Fruit fly (Drosophila melanogaster) whole organism, embryonic: Measurements from ENCODE around the gene CG13365.

ENCODE experiments used
- Atf-2 ChIP-seq: fragments of 200-800 bp; sonication (Bioruptor generic); optimal IDR thresholded peaks from 2 replicates; lab custom pipeline; 2016; ENCODE audit warnings: missing biosample characterization, missing genetic modification characterization
- Blimp-1 ChIP-seq: fragments of 200-800 bp; sonication (Bioruptor generic); optimal IDR thresholded peaks from 3 replicates; lab custom pipeline; 2018; ENCODE audit warnings: missing biosample characterization, missing genetic modification characterization, mild to moderate bottlenecking, moderate library complexity, missing genetic modification reagents
- CG10431 ChIP-seq: fragments of 200-800 bp; sonication (Bioruptor generic); optimal IDR thresholded peaks from 3 replicates; lab custom pipeline; 2018; ENCODE audit warnings: missing biosample characterization, mild to moderate bottlenecking, missing genetic modification characterization
- CG10543 ChIP-seq: fragments of 200-800 bp; sonication (Bioruptor generic); optimal IDR thresholded peaks from 3 replicates; lab custom pipeline; 2017; ENCODE audit warnings: missing biosample characterization, mild to moderate bottlenecking, missing genetic modification characterization, moderate library complexity
- CG11093 ChIP-seq: fragments of 200-800 bp; sonication (Bioruptor generic); IDR thresholded peaks from 3 replicates; pipeline ENCODE4 v1.3.6; 2022; ENCODE audit warnings: missing biosample characterization, missing genetic modification characterization
- CG12155 ChIP-seq: fragments of 200-800 bp; sonication (Bioruptor generic); optimal IDR thresholded peaks from 3 replicates; lab custom pipeline; 2016; ENCODE audit warnings: missing biosample characterization, missing genetic modification characterization
- CG1233 ChIP-seq: fragments of 200-800 bp; sonication (Bioruptor generic); optimal IDR thresholded peaks from 4 replicates; lab custom pipeline; 2018; ENCODE audit warnings: missing biosample characterization, mild to moderate bottlenecking, missing genetic modification characterization
- CG12769 ChIP-seq: fragments of 200-800 bp; sonication (Bioruptor generic); optimal IDR thresholded peaks from 2 replicates; lab custom pipeline; 2019; ENCODE audit warnings: missing biosample characterization, mild to moderate bottlenecking, missing genetic modification characterization, moderate library complexity
- CG15011 ChIP-seq: fragments of 200-800 bp; sonication (Bioruptor generic); optimal IDR thresholded peaks from 3 replicates; lab custom pipeline; 2018; ENCODE audit warnings: missing biosample characterization, mild to moderate bottlenecking, missing genetic modification characterization
- CG1603 ChIP-seq: fragments of 200-800 bp; sonication (Bioruptor generic); optimal IDR thresholded peaks from 2 replicates; lab custom pipeline; 2019; ENCODE audit warnings: missing biosample characterization, mild to moderate bottlenecking, missing genetic modification characterization, moderate library complexity
- CG17359 ChIP-seq: fragments of 200-800 bp; sonication (Bioruptor generic); optimal IDR thresholded peaks from 3 replicates; lab custom pipeline; 2018; ENCODE audit warnings: missing biosample characterization, mild to moderate bottlenecking, missing genetic modification characterization, moderate library complexity
- CG18476 ChIP-seq: fragments of 200-800 bp; sonication (Bioruptor generic); optimal IDR thresholded peaks from 2 replicates; lab custom pipeline; 2016; ENCODE audit warnings: missing biosample characterization, mild to moderate bottlenecking, missing genetic modification characterization
- CG18599 ChIP-seq: fragments of 200-800 bp; sonication (Bioruptor generic); optimal IDR thresholded peaks from 3 replicates; lab custom pipeline; 2017; ENCODE audit warnings: missing biosample characterization, missing genetic modification characterization, mild to moderate bottlenecking, moderate library complexity, missing genetic modification reagents
- CG18764 ChIP-seq: fragments of 200-800 bp; sonication (Bioruptor generic); optimal IDR thresholded peaks from 3 replicates; lab custom pipeline; 2016; ENCODE audit warnings: missing biosample characterization, missing genetic modification characterization
- CG2678 ChIP-seq: fragments of 200-800 bp; sonication (Bioruptor generic); optimal IDR thresholded peaks from 3 replicates; lab custom pipeline; 2019; ENCODE audit warnings: missing biosample characterization, mild to moderate bottlenecking, missing genetic modification characterization, moderate library complexity
- CG31441 ChIP-seq: fragments of 200-800 bp; sonication (Bioruptor generic); IDR thresholded peaks from 2 replicates; pipeline ENCODE4 v1.3.6; 2022; ENCODE audit warnings: missing biosample characterization, missing genetic modification characterization
- CG33213 ChIP-seq: fragments of 200-800 bp; sonication (Bioruptor generic); optimal IDR thresholded peaks from 3 replicates; lab custom pipeline; 2016; ENCODE audit warnings: missing biosample characterization, missing genetic modification characterization
- CG3726 ChIP-seq: fragments of 200-800 bp; sonication (Bioruptor generic); IDR thresholded peaks from 3 replicates; pipeline ENCODE4, ENCODE4 v1.3.6; 2022; ENCODE audit warnings: missing biosample characterization, missing genetic modification characterization
- CG4404 ChIP-seq: fragments of 200-800 bp; sonication (Bioruptor generic); IDR thresholded peaks from 2 replicates; pipeline ENCODE4 v1.3.6; 2022; ENCODE audit warnings: missing biosample characterization, missing genetic modification characterization
- CG5245 ChIP-seq: fragments of 200-800 bp; sonication (Bioruptor generic); optimal IDR thresholded peaks from 3 replicates; lab custom pipeline; 2016; ENCODE audit warnings: missing biosample characterization, missing genetic modification characterization
- CG9437 ChIP-seq: fragments of 200-800 bp; sonication (Bioruptor generic); optimal IDR thresholded peaks from 2 replicates; lab custom pipeline; 2018; ENCODE audit warnings: missing biosample characterization, mild to moderate bottlenecking, missing genetic modification characterization
- CG9609 ChIP-seq: fragments of 200-800 bp; sonication (Bioruptor generic); optimal IDR thresholded peaks from 3 replicates; lab custom pipeline; 2016; ENCODE audit warnings: missing biosample characterization, missing genetic modification characterization
- CHES-1-like ChIP-seq: fragments of 200-800 bp; sonication (Bioruptor generic); optimal IDR thresholded peaks from 2 replicates; lab custom pipeline; 2016; ENCODE audit warnings: missing biosample characterization, missing genetic modification characterization
- D19A ChIP-seq: fragments of 200-800 bp; optimal IDR thresholded peaks from 3 replicates; lab custom pipeline; 2019; ENCODE audit warnings: missing biosample characterization, mild to moderate bottlenecking, missing genetic modification characterization, moderate library complexity
- D19B ChIP-seq: fragments of 200-800 bp; sonication (Bioruptor generic); optimal IDR thresholded peaks from 2 replicates; lab custom pipeline; 2017; ENCODE audit warnings: missing biosample characterization, mild to moderate bottlenecking, missing genetic modification characterization
- Dref ChIP-seq: fragments of 200-800 bp; sonication (Bioruptor generic); IDR thresholded peaks from 2 replicates; pipeline ENCODE4 v1.3.6; 2022; ENCODE audit warnings: missing biosample characterization, missing genetic modification characterization
- Ets65A ChIP-seq: fragments of 200-800 bp; sonication (Bioruptor generic); peaks from one replicate; lab custom pipeline; 2016; ENCODE audit warnings: missing biosample characterization, missing genetic modification characterization
- Hey ChIP-seq: fragments of 200-800 bp; sonication (Bioruptor generic); optimal IDR thresholded peaks from 3 replicates; lab custom pipeline; 2018; ENCODE audit warnings: missing biosample characterization, mild to moderate bottlenecking, missing genetic modification characterization
- Lim3 ChIP-seq: fragments of 200-800 bp; sonication (Bioruptor generic); IDR thresholded peaks from 2 replicates; pipeline ENCODE4 v1.3.6; 2022; ENCODE audit warnings: missing biosample characterization, missing genetic modification characterization
- MTF-1 ChIP-seq: fragments of 200-800 bp; sonication (Bioruptor generic); optimal IDR thresholded peaks from 2 replicates; lab custom pipeline; 2018; ENCODE audit warnings: missing biosample characterization, mild to moderate bottlenecking, missing genetic modification characterization, borderline replicate concordance
- Med ChIP-seq: fragments of 200-800 bp; sonication (Bioruptor generic); peaks from one replicate; lab custom pipeline; 2016; ENCODE audit warnings: missing biosample characterization, missing genetic modification characterization, mild to moderate bottlenecking, inconsistent platforms, moderate library complexity
- Poxn ChIP-seq: fragments of 200-800 bp; sonication (Bioruptor generic); IDR thresholded peaks from 2 replicates; pipeline ENCODE4 v1.3.6; 2022; ENCODE audit warnings: missing biosample characterization, missing genetic modification characterization
- Sox102F ChIP-seq: fragments of 200-800 bp; sonication (Bioruptor generic); optimal IDR thresholded peaks from 2 replicates; lab custom pipeline; 2018; ENCODE audit warnings: missing biosample characterization, mild to moderate bottlenecking, missing genetic modification characterization, moderate library complexity
- Ssrp ChIP-seq: fragments of 200-800 bp; sonication (Bioruptor generic); optimal IDR thresholded peaks from 2 replicates; lab custom pipeline; 2018; ENCODE audit warnings: missing biosample characterization, mild to moderate bottlenecking, missing genetic modification characterization, moderate library complexity
- Xrp1 ChIP-seq: fragments of 200-800 bp; sonication (Bioruptor generic); IDR thresholded peaks from 2 replicates; pipeline ENCODE4 v1.3.6; 2022; ENCODE audit warnings: missing biosample characterization, missing genetic modification characterization
- YL-1 ChIP-seq: fragments of 200-800 bp; sonication (Bioruptor generic); optimal IDR thresholded peaks from 3 replicates; lab custom pipeline; 2017; ENCODE audit warnings: missing biosample characterization, mild to moderate bottlenecking, missing genetic modification characterization
- aop ChIP-seq: fragments of 200-800 bp; sonication (Bioruptor generic); IDR thresholded peaks from 2 replicates; pipeline ENCODE4 v1.3.6; 2022; ENCODE audit warnings: missing biosample characterization, missing genetic modification characterization
- bsh ChIP-seq, 2 experiments: fragments of 200-800 bp; sonication (Bioruptor generic); optimal IDR thresholded peaks; 2 replicates each; lab custom pipeline; 2017 to 2018; ENCODE audit warnings: mild to moderate bottlenecking in 2 of 2, missing biosample characterization in 2 of 2, missing genetic modification characterization in 2 of 2, moderate library complexity in 1 of 2
- chm ChIP-seq: fragments of 200-800 bp; sonication (Bioruptor generic); IDR thresholded peaks from 2 replicates; pipeline ENCODE4 v1.3.6; 2022; ENCODE audit warnings: missing biosample characterization, missing genetic modification characterization
- crc ChIP-seq: fragments of 200-800 bp; sonication (Bioruptor generic); optimal IDR thresholded peaks from 2 replicates; lab custom pipeline; 2016; ENCODE audit warnings: missing biosample characterization, missing genetic modification characterization
- croc ChIP-seq: fragments of 200-800 bp; sonication (Bioruptor generic); conservative IDR thresholded peaks from 3 replicates; pipeline ENCODE4 v1.3.6; 2022; ENCODE audit warnings: missing biosample characterization, missing genetic modification characterization
- dimm ChIP-seq: fragments of 200-800 bp; sonication (Bioruptor generic); IDR thresholded peaks from 2 replicates; pipeline ENCODE4 v1.3.6; 2022; ENCODE audit warnings: missing biosample characterization, missing genetic modification characterization
- exex ChIP-seq: fragments of 200-800 bp; sonication (Bioruptor generic); optimal IDR thresholded peaks from 4 replicates; lab custom pipeline; 2018; ENCODE audit warnings: missing biosample characterization, mild to moderate bottlenecking, missing genetic modification characterization, moderate library complexity
- fd102C ChIP-seq: fragments of 200-800 bp; sonication (Bioruptor generic); optimal IDR thresholded peaks from 2 replicates; lab custom pipeline; 2018; ENCODE audit warnings: missing biosample characterization, mild to moderate bottlenecking, missing genetic modification characterization, moderate library complexity
- fd3F ChIP-seq: fragments of 200-800 bp; sonication (Bioruptor generic); optimal IDR thresholded peaks from 2 replicates; lab custom pipeline; 2018; ENCODE audit warnings: missing biosample characterization, mild to moderate bottlenecking, missing genetic modification characterization, moderate library complexity
- maf-S ChIP-seq: fragments of 200-800 bp; sonication (Bioruptor generic); optimal IDR thresholded peaks from 2 replicates; lab custom pipeline; 2016; ENCODE audit warnings: missing biosample characterization, missing genetic modification characterization
- slou ChIP-seq: fragments of 200-800 bp; sonication (Bioruptor generic); optimal IDR thresholded peaks from 3 replicates; lab custom pipeline; 2016; ENCODE audit warnings: missing biosample characterization, missing genetic modification characterization
- sna ChIP-seq: fragments of 200-800 bp; sonication (Bioruptor generic); IDR thresholded peaks from 2 replicates; pipeline ENCODE4 v1.3.6; 2022; ENCODE audit warnings: missing biosample characterization, missing genetic modification characterization; ENCODE audit not compliant: partially characterized antibody
- sug ChIP-seq: fragments of 200-800 bp; optimal IDR thresholded peaks from 2 replicates; lab custom pipeline; 2019; ENCODE audit warnings: missing biosample characterization, mild to moderate bottlenecking, missing genetic modification characterization, moderate library complexity
- tin ChIP-seq: fragments of 200-800 bp; sonication (Bioruptor generic); optimal IDR thresholded peaks from 3 replicates; lab custom pipeline; 2016; ENCODE audit warnings: missing biosample characterization, missing genetic modification characterization
- yki ChIP-seq: fragments of >200 bp; optimal IDR thresholded peaks from 3 replicates; lab custom pipeline; 2018

Gene CG13365

DNA sequence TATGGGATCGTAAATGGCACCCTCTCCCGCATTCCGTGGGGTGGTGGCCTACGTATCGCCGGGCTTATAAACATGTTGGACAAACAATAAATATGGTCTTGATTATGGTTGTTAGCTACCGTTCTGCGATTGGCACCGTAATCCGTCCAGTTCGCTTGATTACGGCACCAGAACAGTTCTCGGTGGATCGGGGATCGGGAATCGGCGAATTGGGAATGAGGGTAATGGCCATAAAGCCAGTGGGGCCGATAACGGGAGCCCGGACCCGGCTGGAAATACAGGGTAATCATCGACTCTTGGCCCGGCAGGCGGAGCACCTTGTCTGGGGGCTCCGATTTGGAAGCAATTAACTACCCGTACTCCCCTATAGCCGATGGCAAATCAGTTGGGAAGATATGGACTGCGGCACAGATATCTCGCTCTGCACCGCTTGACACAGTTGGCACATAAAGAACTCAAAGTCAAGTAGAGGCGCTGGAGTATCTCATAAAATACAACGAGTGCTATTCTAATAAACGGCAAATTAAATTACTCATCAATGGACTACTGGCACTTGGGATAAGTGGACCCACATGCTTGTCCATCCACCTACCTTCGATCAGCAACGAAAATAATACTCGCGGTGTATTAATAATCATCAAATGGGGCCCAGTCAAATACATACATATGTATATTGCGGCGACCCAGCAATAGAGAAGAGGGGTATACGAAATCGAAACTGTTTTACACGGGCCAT, 22.5 kb downstream of the CG13365 start (continued):
- TF ChIP-seq tin (GFP tag; lab: Kevin White, UChicago): no peak
- peak; percentile 67 for TF ChIP-seq Med
- TF ChIP-seq Ssrp (tag; lab: Kevin White, UChicago): no peak
- TF ChIP-seq fd3F (GFP tag; lab: Kevin White, UChicago): no peak
- no peak for TF ChIP-seq CG9609 (GFP tag; lab: Kevin White, UChicago)
- no peak for TF ChIP-seq yki (lab: Kevin White, UChicago)
- no peak for TF ChIP-seq CG17359 (tag; lab: Kevin White, UChicago)
- no peak for TF ChIP-seq CG10431 (GFP tag; lab: Kevin White, UChicago)
- TF ChIP-seq CG12155: no peak
- TF ChIP-seq CG11093 (GFP tag; lab: Robert Waterston, UW): no peak
- peak; percentile 6 for TF ChIP-seq D19B
- TF ChIP-seq CHES-1-like (GFP tag; lab: Kevin White, UChicago): no peak
- peak in 1 of 2 experiments; percentile 18 for TF ChIP-seq bsh (GFP tag; optimal IDR thresholded peaks at IDR 0.05; lab: Kevin White, UChicago)
- TF ChIP-seq slou (GFP tag; lab: Kevin White, UChicago): no peak
- TF ChIP-seq Xrp1 (GFP tag; lab: Robert Waterston, UW): no peak
- TF ChIP-seq CG12769 (tag; lab: Kevin White, UChicago): peak; percentile 71
- TF ChIP-seq dimm (GFP tag; lab: Robert Waterston, UW): no peak
- TF ChIP-seq fd102C (GFP tag; lab: Kevin White, UChicago): no peak
- TF ChIP-seq Blimp-1: no peak
- no peak for TF ChIP-seq crc
- TF ChIP-seq CG18599: peak; percentile 7
- TF ChIP-seq Ets65A: peak; percentile 19
- no peak for TF ChIP-seq croc (GFP tag; lab: Robert Waterston, UW)
- no peak for TF ChIP-seq CG3726 (GFP tag; lab: Robert Waterston, UW)
- TF ChIP-seq CG4404 (GFP tag; lab: Robert Waterston, UW): no peak
- TF ChIP-seq YL-1: no peak
- TF ChIP-seq Lim3 (GFP tag; lab: Robert Waterston, UW): no peak
- TF ChIP-seq CG1233 (GFP tag; lab: Kevin White, UChicago): no peak
- peak; percentile 91 for TF ChIP-seq sug (tag; lab: Kevin White, UChicago)
- no peak for TF ChIP-seq chm (GFP tag; lab: Robert Waterston, UW)
- no peak for TF ChIP-seq maf-S
- TF ChIP-seq CG31441 (GFP tag; lab: Robert Waterston, UW): no peak
- TF ChIP-seq CG5245 (GFP tag; lab: Kevin White, UChicago): no peak
- no peak for TF ChIP-seq D19A (tag; lab: Kevin White, UChicago)
- TF ChIP-seq aop: no peak
- no peak for TF ChIP-seq Dref (GFP tag; lab: Robert Waterston, UW)
- no peak for TF ChIP-seq Atf-2 (GFP tag; lab: Kevin White, UChicago)
- no peak for TF ChIP-seq MTF-1 (GFP tag; lab: Kevin White, UChicago)
- TF ChIP-seq Hey: peak; percentile 99
- TF ChIP-seq CG18476 (GFP tag; lab: Kevin White, UChicago): no peak
- TF ChIP-seq CG33213 (GFP tag; lab: Kevin White, UChicago): no peak
- TF ChIP-seq sna: no peak
- peak; percentile 39 for TF ChIP-seq CG10543 (GFP tag; lab: Kevin White, UChicago)
- TF ChIP-seq CG9437 (GFP tag; lab: Kevin White, UChicago): no peak
- peak; percentile 16 for TF ChIP-seq CG2678
- no peak for TF ChIP-seq Poxn
- no peak for TF ChIP-seq Sox102F
- peak; percentile 89 for TF ChIP-seq exex (tag; lab: Kevin White, UChicago)
- peak; percentile 16 for TF ChIP-seq CG1603 (tag; lab: Kevin White, UChicago)
- TF ChIP-seq CG18764 (GFP tag; lab: Kevin White, UChicago): no peak
- no peak for TF ChIP-seq CG15011 (GFP tag; lab: Kevin White, UChicago)
